Fruit fly (Drosophila melanogaster) whole organism: ENCODE results near the gene Rai1.

ENCODE experiments used
- CG8478 ChIP-seq: fragments of >200 bp; optimal IDR thresholded peaks from 2 replicates; lab custom pipeline; 2018; ENCODE audit warnings: inconsistent platforms
- Dll ChIP-seq: fragments of >200 bp; optimal IDR thresholded peaks from 2 replicates; lab custom pipeline; 2017
- EcR ChIP-seq, 2 experiments: fragments of >200 bp; optimal IDR thresholded peaks; 2 replicates each; lab custom pipeline; 2017; ENCODE audit warnings: missing biosample characterization in 2 of 2, missing genetic modification characterization in 2 of 2, missing genetic modification reagents in 2 of 2
- pan ChIP-seq: fragments of >200 bp; optimal IDR thresholded peaks from 2 replicates; lab custom pipeline; 2017
- psq ChIP-seq: fragments of >200 bp; optimal IDR thresholded peaks from 2 replicates; lab custom pipeline; 2017

dm6 chrX:16799914-16800313 is 3.2 kb downstream of the Rai1 start:
- TF ChIP-seq psq (lab: Kevin White, UChicago) = no peak
- TF ChIP-seq pan = no peak
- TF ChIP-seq Dll = no peak
- no peak for TF ChIP-seq EcR (GFP tag; optimal IDR thresholded peaks at IDR 0.05; lab: Kevin White, UChicago)
- TF ChIP-seq CG8478 = no peak
